Worm (Caenorhabditis elegans) whole organism, mixed stage, embryonic: Measurements from ENCODE around the gene C27F2.6.

Experiments used
- ces-1 ChIP-seq: fragments of 150-350 bp; optimal IDR thresholded peaks from 2 replicates; lab custom pipeline; 2014; ENCODE audit warnings: missing biosample characterization, missing genetic modification reagents, missing genetic modification characterization
- lsy-2 ChIP-seq: fragments of 150-350 bp; optimal IDR thresholded peaks from 2 replicates; lab custom pipeline; 2014; ENCODE audit warnings: missing biosample characterization, missing genetic modification characterization
- mep-1 ChIP-seq: fragments of 150-350 bp; optimal IDR thresholded peaks from 2 replicates; lab custom pipeline; 2017; ENCODE audit warnings: missing biosample characterization, missing genetic modification reagents, missing genetic modification characterization, inconsistent platforms
- nhr-12 ChIP-seq: fragments of 150-350 bp; optimal IDR thresholded peaks from 2 replicates; lab custom pipeline; 2014; ENCODE audit warnings: missing biosample characterization, missing genetic modification characterization
- pha-4 ChIP-seq: fragments of 150-350 bp; optimal IDR thresholded peaks from 2 replicates; lab custom pipeline; 2018; ENCODE audit warnings: missing biosample characterization, missing genetic modification reagents, missing genetic modification characterization
- snpc-4 ChIP-seq: fragments of 150-350 bp; optimal IDR thresholded peaks from 2 replicates; lab custom pipeline; 2014; ENCODE audit warnings: missing biosample characterization, missing genetic modification characterization
- sptf-1 ChIP-seq: sonication (generic microtip); optimal IDR thresholded peaks from 2 replicates; lab custom pipeline; 2017; ENCODE audit warnings: mild to moderate bottlenecking, missing genetic modification characterization, moderate library complexity, missing compliant biosample characterization
- unc-39 ChIP-seq: fragments of 150-350 bp; optimal IDR thresholded peaks from 2 replicates; lab custom pipeline; 2014; ENCODE audit warnings: missing biosample characterization, missing genetic modification characterization
- ztf-11 ChIP-seq: fragments of 150-350 bp; optimal IDR thresholded peaks from 2 replicates; lab custom pipeline; 2014; ENCODE audit warnings: missing biosample characterization, missing genetic modification characterization

DNA sequence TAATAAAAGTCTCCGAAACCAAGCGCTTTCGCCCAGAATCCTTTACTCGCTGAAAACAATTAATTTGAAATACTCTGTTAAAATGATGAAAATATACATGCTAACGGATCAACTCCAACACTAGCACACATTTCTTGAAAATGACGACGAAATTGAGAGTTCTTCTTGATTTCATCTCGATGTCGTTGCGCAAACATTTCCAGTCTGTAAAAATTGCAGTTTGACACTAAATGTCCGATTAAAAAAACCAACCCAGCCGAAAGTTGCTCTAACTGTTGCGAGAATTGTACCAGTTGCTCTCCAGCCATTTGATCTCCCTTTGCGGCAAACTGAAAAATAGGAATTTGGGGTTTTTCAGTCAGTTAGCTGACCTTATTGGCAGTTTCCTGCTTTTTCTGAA lies 19.0 kb downstream of the C27F2.6 start:
- TF ChIP-seq unc-39 (tag; lab: Kevin White, UChicago) = no peak
- TF ChIP-seq lsy-2 = no peak
- TF ChIP-seq pha-4 (tag; lab: Kevin White, UChicago) = no peak
- no peak for TF ChIP-seq mep-1
- TF ChIP-seq ztf-11 (tag; lab: Kevin White, UChicago) = no peak
- no peak for TF ChIP-seq snpc-4 (tag; lab: Kevin White, UChicago)
- TF ChIP-seq sptf-1 (tag; lab: Kevin White, UChicago) = no peak
- TF ChIP-seq nhr-12 = no peak
- TF ChIP-seq ces-1 = no peak
